Worm (Caenorhabditis elegans) whole organism, L2 larva: ENCODE results near the gene F59B2.12.

Experiments
- R02D3.7 ChIP-seq: fragments of 150-350 bp; optimal IDR thresholded peaks from 2 replicates; lab custom pipeline; 2014; ENCODE audit warnings: missing biosample characterization, missing genetic modification characterization
- aly-2 ChIP-seq: fragments of 150-350 bp; optimal IDR thresholded peaks from 2 replicates; lab custom pipeline; 2014; ENCODE audit warnings: missing biosample characterization, missing genetic modification characterization
- ama-1 ChIP-seq: fragments of 150-350 bp; optimal IDR thresholded peaks from 2 replicates; lab custom pipeline; 2018; ENCODE audit warnings: inconsistent platforms
- dmd-4 ChIP-seq: sonication (generic microtip); optimal IDR thresholded peaks from 2 replicates; lab custom pipeline; 2017; ENCODE audit warnings: missing biosample characterization, missing genetic modification characterization
- elt-3 ChIP-seq: sonication (generic microtip); optimal IDR thresholded peaks from 2 replicates; lab custom pipeline; 2017; ENCODE audit warnings: missing biosample characterization, missing genetic modification characterization
- nhr-11 ChIP-seq: fragments of 150-350 bp; optimal IDR thresholded peaks from 2 replicates; lab custom pipeline; 2014; ENCODE audit warnings: missing biosample characterization, missing genetic modification characterization
- nhr-21 ChIP-seq: fragments of 150-350 bp; optimal IDR thresholded peaks from 2 replicates; lab custom pipeline; 2014; ENCODE audit warnings: missing biosample characterization, missing genetic modification characterization
- nhr-237 ChIP-seq: fragments of 150-350 bp; optimal IDR thresholded peaks from 2 replicates; lab custom pipeline; 2014; ENCODE audit warnings: missing biosample characterization, missing genetic modification characterization
- snpc-4 ChIP-seq: fragments of 150-350 bp; optimal IDR thresholded peaks from 2 replicates; lab custom pipeline; 2014; ENCODE audit warnings: missing biosample characterization, missing genetic modification characterization
- unc-39 ChIP-seq: fragments of 150-350 bp; optimal IDR thresholded peaks from 2 replicates; lab custom pipeline; 2014; ENCODE audit warnings: missing biosample characterization, missing genetic modification characterization
- unc-62 ChIP-seq: fragments of 150-350 bp; optimal IDR thresholded peaks from 2 replicates; lab custom pipeline; 2014; ENCODE audit warnings: missing biosample characterization, missing genetic modification reagents, missing genetic modification characterization
- ztf-11 ChIP-seq: sonication (generic microtip); optimal IDR thresholded peaks from 2 replicates; lab custom pipeline; 2017; ENCODE audit warnings: missing biosample characterization, missing genetic modification characterization

DNA sequence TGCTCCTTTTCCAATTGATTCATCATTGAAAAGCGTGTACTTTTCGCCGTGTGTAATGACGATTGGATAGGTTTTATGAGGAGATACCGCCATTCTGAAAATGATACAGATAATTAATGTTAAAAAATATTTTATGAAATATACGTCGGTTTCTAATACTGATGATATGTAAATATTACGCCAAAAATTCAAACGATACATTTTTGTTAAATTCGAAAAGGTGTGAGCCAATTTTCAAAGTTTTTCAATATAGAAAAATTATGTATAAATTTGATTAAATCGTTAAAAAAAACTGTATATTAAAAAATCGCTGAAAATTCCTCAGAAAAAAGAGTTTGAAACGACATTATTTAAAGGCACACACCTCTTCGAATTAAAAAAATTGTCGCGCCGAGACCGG lies 33.2 kb downstream of the F59B2.12 start, which contains the start of gene ikke-1:
- TF ChIP-seq nhr-237 (tag; lab: Kevin White, UChicago), result no peak
- no peak for TF ChIP-seq elt-3 (tag; lab: Kevin White, UChicago)
- no peak for TF ChIP-seq ztf-11 (tag; lab: Kevin White, UChicago)
- TF ChIP-seq R02D3.7 (tag; lab: Kevin White, UChicago), result no peak
- no peak for TF ChIP-seq ama-1 (lab: Kevin White, UChicago)
- TF ChIP-seq snpc-4 (tag; lab: Kevin White, UChicago), result no peak
- TF ChIP-seq dmd-4, result no peak
- no peak for TF ChIP-seq nhr-11
- no peak for TF ChIP-seq nhr-21 (tag; lab: Kevin White, UChicago)
- TF ChIP-seq aly-2 (tag; lab: Kevin White, UChicago), result no peak
- TF ChIP-seq unc-39 (tag; lab: Kevin White, UChicago), result no peak
- TF ChIP-seq unc-62, result no peak
